Fruit fly (Drosophila melanogaster) whole organism, embryonic: ENCODE data around the gene CG6041.

Experiments
- Aef1 ChIP-seq: fragments of 200-800 bp; sonication (Bioruptor generic); IDR thresholded peaks from 3 replicates; pipeline ENCODE4 v1.3.6; 2022; ENCODE audit warnings: missing biosample characterization, missing genetic modification characterization
- CG10147 ChIP-seq: fragments of 200-800 bp; sonication (Bioruptor generic); optimal IDR thresholded peaks from 2 replicates; lab custom pipeline; 2019; ENCODE audit warnings: missing biosample characterization, mild to moderate bottlenecking, missing genetic modification characterization, moderate library complexity
- CG10209 ChIP-seq: fragments of 200-800 bp; sonication (Bioruptor generic); optimal IDR thresholded peaks from 3 replicates; lab custom pipeline; 2017; ENCODE audit warnings: missing biosample characterization, mild to moderate bottlenecking, missing genetic modification characterization, missing genetic modification reagents
- CG10431 ChIP-seq: fragments of 200-800 bp; sonication (Bioruptor generic); optimal IDR thresholded peaks from 3 replicates; lab custom pipeline; 2018; ENCODE audit warnings: missing biosample characterization, mild to moderate bottlenecking, missing genetic modification characterization
- CG11723 ChIP-seq: fragments of 200-800 bp; sonication (Bioruptor generic); optimal IDR thresholded peaks from 2 replicates; lab custom pipeline; 2017; ENCODE audit warnings: missing biosample characterization, mild to moderate bottlenecking, missing genetic modification characterization
- CG12236 ChIP-seq: fragments of 200-800 bp; sonication (Bioruptor generic); optimal IDR thresholded peaks from 2 replicates; lab custom pipeline; 2016; ENCODE audit warnings: missing biosample characterization, missing genetic modification characterization
- CG1233 ChIP-seq: fragments of 200-800 bp; sonication (Bioruptor generic); optimal IDR thresholded peaks from 4 replicates; lab custom pipeline; 2018; ENCODE audit warnings: missing biosample characterization, mild to moderate bottlenecking, missing genetic modification characterization
- CG15696 ChIP-seq: fragments of 200-800 bp; sonication (Bioruptor generic); optimal IDR thresholded peaks from 2 replicates; lab custom pipeline; 2019; ENCODE audit warnings: missing biosample characterization, mild to moderate bottlenecking, missing genetic modification characterization, moderate library complexity
- CG2712 ChIP-seq: fragments of 200-800 bp; optimal IDR thresholded peaks from 3 replicates; lab custom pipeline; 2019; ENCODE audit warnings: missing biosample characterization, mild to moderate bottlenecking, missing genetic modification characterization, moderate library complexity
- CG3065 ChIP-seq: fragments of 200-800 bp; sonication (Bioruptor generic); optimal IDR thresholded peaks from 2 replicates; lab custom pipeline; 2016; ENCODE audit warnings: missing biosample characterization, missing genetic modification characterization
- CG4282 ChIP-seq: fragments of 200-800 bp; sonication (Bioruptor generic); optimal IDR thresholded peaks from 2 replicates; lab custom pipeline; 2016; ENCODE audit warnings: missing biosample characterization, missing genetic modification characterization
- CG4328 ChIP-seq: fragments of 200-800 bp; sonication (Bioruptor generic); optimal IDR thresholded peaks from 3 replicates; lab custom pipeline; 2017; ENCODE audit warnings: missing biosample characterization, missing genetic modification reagents, missing genetic modification characterization
- CG6254 ChIP-seq: fragments of 200-800 bp; sonication (Bioruptor generic); optimal IDR thresholded peaks from 3 replicates; lab custom pipeline; 2017; ENCODE audit warnings: mild to moderate bottlenecking, missing biosample characterization, missing genetic modification reagents, missing genetic modification characterization
- CG8290 ChIP-seq, 3 experiments: fragments of 200-800 bp; sonication (Bioruptor generic); optimal IDR thresholded peaks; 2 replicates each; lab custom pipeline; 2016 to 2019; ENCODE audit warnings: missing biosample characterization in 3 of 3, missing genetic modification characterization in 3 of 3, mild to moderate bottlenecking in 2 of 3, moderate library complexity in 1 of 3
- CG9797 ChIP-seq: fragments of 200-800 bp; sonication (Bioruptor generic); optimal IDR thresholded peaks from 3 replicates; lab custom pipeline; 2018; ENCODE audit warnings: missing biosample characterization, mild to moderate bottlenecking, missing genetic modification characterization
- CHES-1-like ChIP-seq: fragments of 200-800 bp; sonication (Bioruptor generic); optimal IDR thresholded peaks from 2 replicates; lab custom pipeline; 2016; ENCODE audit warnings: missing biosample characterization, missing genetic modification characterization
- CoRest ChIP-seq: fragments of 200-800 bp; sonication (Bioruptor generic); optimal IDR thresholded peaks from 3 replicates; lab custom pipeline; 2018; ENCODE audit warnings: missing biosample characterization, mild to moderate bottlenecking, missing genetic modification characterization, moderate library complexity
- D ChIP-seq, 2 experiments: fragments of 200-800 bp in 1 of 2; fragments of >200 bp in 1 of 2; sonication (Bioruptor generic) in 1 of 2; optimal IDR thresholded peaks; 2 replicates in 1 of 2; 3 replicates in 1 of 2; lab custom pipeline; 2017; ENCODE audit warnings: mild to moderate bottlenecking in 1 of 2, missing biosample characterization in 1 of 2, missing genetic modification characterization in 1 of 2, missing genetic modification reagents in 1 of 2
- Dip3 ChIP-seq: fragments of 200-800 bp; sonication (Bioruptor generic); optimal IDR thresholded peaks from 3 replicates; lab custom pipeline; 2016; ENCODE audit warnings: missing biosample characterization, missing genetic modification characterization
- Dref ChIP-seq: fragments of 200-800 bp; sonication (Bioruptor generic); IDR thresholded peaks from 2 replicates; pipeline ENCODE4 v1.3.6; 2022; ENCODE audit warnings: missing biosample characterization, missing genetic modification characterization
- Elba2 ChIP-seq: fragments of 200-800 bp; sonication (Bioruptor generic); optimal IDR thresholded peaks from 3 replicates; lab custom pipeline; 2016; ENCODE audit warnings: missing biosample characterization, missing genetic modification characterization
- Fer3 ChIP-seq: fragments of 200-800 bp; sonication (Bioruptor generic); optimal IDR thresholded peaks from 2 replicates; lab custom pipeline; 2018; ENCODE audit warnings: missing biosample characterization, mild to moderate bottlenecking, missing genetic modification characterization, moderate library complexity
- GATAe ChIP-seq: fragments of 200-800 bp; sonication (Bioruptor generic); conservative IDR thresholded peaks from 2 replicates; pipeline ENCODE4 v1.3.6; 2022; ENCODE audit warnings: missing biosample characterization, missing genetic modification characterization
- Gsc ChIP-seq: fragments of 200-800 bp; sonication (Bioruptor generic); IDR thresholded peaks from 2 replicates; pipeline ENCODE4 v1.3.6; 2022; ENCODE audit warnings: missing biosample characterization, missing genetic modification characterization
- Hmr ChIP-seq: fragments of 200-800 bp; sonication (Bioruptor generic); optimal IDR thresholded peaks from 3 replicates; lab custom pipeline; 2017; ENCODE audit warnings: mild to moderate bottlenecking, missing biosample characterization, missing genetic modification reagents, missing genetic modification characterization
- Hr51 ChIP-seq, 2 experiments: fragments of 200-800 bp; sonication (Bioruptor generic); optimal IDR thresholded peaks; 2 replicates in 1 of 2; 3 replicates in 1 of 2; lab custom pipeline; 2016 to 2018; ENCODE audit warnings: missing biosample characterization in 2 of 2, missing genetic modification characterization in 2 of 2, mild to moderate bottlenecking in 1 of 2, moderate library complexity in 1 of 2
- Nf-YC ChIP-seq: fragments of 200-800 bp; optimal IDR thresholded peaks from 3 replicates; lab custom pipeline; 2019; ENCODE audit warnings: missing biosample characterization, mild to moderate bottlenecking, missing genetic modification characterization, moderate library complexity
- Rx ChIP-seq: fragments of 200-800 bp; sonication (Bioruptor generic); IDR thresholded peaks from 2 replicates; pipeline ENCODE4 v1.3.6; 2022; ENCODE audit warnings: missing biosample characterization, missing genetic modification characterization
- Spps ChIP-seq: fragments of 200-800 bp; sonication (Bioruptor generic); optimal IDR thresholded peaks from 2 replicates; lab custom pipeline; 2018; ENCODE audit warnings: missing biosample characterization, mild to moderate bottlenecking, missing genetic modification characterization
- Usf ChIP-seq: fragments of 200-800 bp; sonication (Bioruptor generic); optimal IDR thresholded peaks from 2 replicates; lab custom pipeline; 2017; ENCODE audit warnings: missing genotype, missing biosample characterization, missing genetic modification characterization
- Vsx1 ChIP-seq: fragments of 200-800 bp; sonication (Bioruptor generic); optimal IDR thresholded peaks from 2 replicates; lab custom pipeline; 2017; ENCODE audit warnings: missing biosample characterization, mild to moderate bottlenecking, missing genetic modification characterization, missing genetic modification reagents
- Xrp1 ChIP-seq: fragments of 200-800 bp; sonication (Bioruptor generic); IDR thresholded peaks from 2 replicates; pipeline ENCODE4 v1.3.6; 2022; ENCODE audit warnings: missing biosample characterization, missing genetic modification characterization
- bcd ChIP-seq: fragments of 200-800 bp; sonication (Bioruptor generic); optimal IDR thresholded peaks from 2 replicates; lab custom pipeline; 2017; ENCODE audit warnings: missing biosample characterization, mild to moderate bottlenecking, missing genetic modification characterization
- bigmax ChIP-seq: fragments of 200-800 bp; sonication (Bioruptor generic); optimal IDR thresholded peaks from 2 replicates; lab custom pipeline; 2018; ENCODE audit warnings: missing biosample characterization, mild to moderate bottlenecking, missing genetic modification characterization
- cad ChIP-seq: fragments of >200 bp; optimal IDR thresholded peaks from 2 replicates; lab custom pipeline; 2017; ENCODE audit warnings: missing biosample characterization, missing genetic modification characterization
- chm ChIP-seq: fragments of 200-800 bp; sonication (Bioruptor generic); IDR thresholded peaks from 2 replicates; pipeline ENCODE4 v1.3.6; 2022; ENCODE audit warnings: missing biosample characterization, missing genetic modification characterization
- fd102C ChIP-seq: fragments of 200-800 bp; sonication (Bioruptor generic); optimal IDR thresholded peaks from 2 replicates; lab custom pipeline; 2018; ENCODE audit warnings: missing biosample characterization, mild to moderate bottlenecking, missing genetic modification characterization, moderate library complexity
- fu2 ChIP-seq: fragments of 200-800 bp; sonication (Bioruptor generic); optimal IDR thresholded peaks from 2 replicates; lab custom pipeline; 2016; ENCODE audit warnings: missing biosample characterization, missing genetic modification characterization
- gce ChIP-seq: fragments of 200-800 bp; sonication (Bioruptor generic); IDR thresholded peaks from 3 replicates; pipeline ENCODE4 v1.3.6; 2022; ENCODE audit warnings: missing biosample characterization, missing genetic modification characterization
- grau ChIP-seq: fragments of 200-800 bp; optimal IDR thresholded peaks from 3 replicates; lab custom pipeline; 2019; ENCODE audit warnings: missing biosample characterization, mild to moderate bottlenecking, missing genetic modification characterization, moderate library complexity
- luna ChIP-seq: fragments of 200-800 bp; sonication (Bioruptor generic); optimal IDR thresholded peaks from 2 replicates; lab custom pipeline; 2016; ENCODE audit warnings: missing biosample characterization, missing genetic modification characterization
- mam ChIP-seq: fragments of 200-800 bp; sonication (Bioruptor generic); optimal IDR thresholded peaks from 3 replicates; lab custom pipeline; 2016; ENCODE audit warnings: missing biosample characterization, missing genetic modification characterization
- pnt ChIP-seq: fragments of 200-800 bp; sonication (Bioruptor generic); optimal IDR thresholded peaks from 3 replicates; lab custom pipeline; 2016; ENCODE audit warnings: missing biosample characterization, missing genetic modification characterization
- ranshi ChIP-seq: fragments of 200-800 bp; sonication (Bioruptor generic); IDR thresholded peaks from 2 replicates; pipeline ENCODE4 v1.3.6; 2022; ENCODE audit warnings: missing biosample characterization, missing genetic modification characterization
- sd ChIP-seq: fragments of 200-800 bp; sonication (Bioruptor generic); optimal IDR thresholded peaks from 3 replicates; lab custom pipeline; 2018; ENCODE audit warnings: missing biosample characterization, mild to moderate bottlenecking, missing genetic modification characterization, moderate library complexity
- sisA ChIP-seq: fragments of 200-800 bp; sonication (Bioruptor generic); IDR thresholded peaks from 2 replicates; pipeline ENCODE4 v1.3.6; 2022; ENCODE audit warnings: missing biosample characterization, missing genetic modification characterization
- ssp ChIP-seq: fragments of 200-800 bp; sonication (Bioruptor generic); IDR thresholded peaks from 2 replicates; pipeline ENCODE4 v1.3.6; 2022; ENCODE audit warnings: missing biosample characterization, missing genetic modification characterization
- tap ChIP-seq: fragments of 200-800 bp; optimal IDR thresholded peaks from 3 replicates; lab custom pipeline; 2019; ENCODE audit warnings: missing biosample characterization, mild to moderate bottlenecking, missing genetic modification characterization, moderate library complexity
- ttk ChIP-seq: fragments of 200-800 bp; sonication (Bioruptor generic); IDR thresholded peaks from 2 replicates; pipeline ENCODE4 v2.1.2; 2022; ENCODE audit warnings: missing biosample characterization, missing genetic modification characterization
- usp ChIP-seq: fragments of >200 bp; optimal IDR thresholded peaks from 2 replicates; lab custom pipeline; 2017; ENCODE audit warnings: missing biosample characterization, missing genetic modification characterization
- wor ChIP-seq: fragments of 200-800 bp; sonication (Bioruptor generic); IDR thresholded peaks from 2 replicates; pipeline ENCODE4 v1.3.6; 2022; ENCODE audit warnings: missing biosample characterization, missing genetic modification characterization

The CG6041 gene

DNA sequence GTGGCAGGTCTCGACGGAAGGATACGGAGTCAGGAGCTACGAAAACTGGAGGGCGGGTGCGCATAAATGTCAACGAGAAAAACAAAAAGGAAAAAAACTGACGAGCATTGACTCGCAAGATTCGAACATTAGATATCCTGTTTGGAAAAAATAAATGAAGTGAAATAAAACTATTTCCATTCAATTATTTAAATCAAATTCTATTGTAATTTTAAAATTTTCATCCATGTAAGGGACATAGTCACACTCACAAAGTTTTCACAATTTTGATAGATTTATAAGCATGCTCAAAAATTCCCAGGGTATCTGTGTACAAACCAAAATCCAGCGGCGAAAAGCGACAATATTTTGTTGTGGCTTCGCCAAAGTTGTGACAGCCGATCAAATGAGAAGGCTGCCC lies 48.0 kb downstream of the CG6041 start (continued):
- TF ChIP-seq CG3065 (peak; percentile 10), wor (GFP tag; lab: Robert Waterston, UW) (peak; percentile 13; the same call in 1 of the 2 replicates), tap (tag; lab: Kevin White, UChicago) (no peak), CG10431 (GFP tag; lab: Kevin White, UChicago) (no peak), Aef1 (GFP tag; lab: Robert Waterston, UW) (no peak), usp (no peak), fu2 (GFP tag; lab: Kevin White, UChicago) (no peak), CG12236 (no peak), Elba2 (GFP tag; lab: Kevin White, UChicago) (no peak), cad (GFP tag; lab: Kevin White, UChicago) (no peak), Xrp1 (GFP tag; lab: Robert Waterston, UW) (peak; percentile 60; the same call in 1 of the 2 replicates), ranshi (GFP tag; lab: Robert Waterston, UW) (0 out of 2 replicates have a peak, but pooled peaks have one; percentile 22), ssp (GFP tag; lab: Robert Waterston, UW) (no peak), sd (tag; lab: Kevin White, UChicago) (no peak), pnt (no peak), Hr51 (GFP tag; optimal IDR thresholded peaks at IDR 0.05; lab: Kevin White, UChicago) (peak in 1 of 2 experiments; percentile 6), Nf-YC (no peak), CG4282 (GFP tag; lab: Kevin White, UChicago) (no peak), gce (GFP tag; lab: Robert Waterston, UW) (no peak), Dip3 (GFP tag; lab: Kevin White, UChicago) (no peak), D (optimal IDR thresholded peaks at IDR 0.05; lab: Kevin White, UChicago) (no peak), D (GFP tag; optimal IDR thresholded peaks at IDR 0.05; lab: Kevin White, UChicago) (peak; percentile 9), ttk (no peak), mam (no peak), CG10209 (peak; percentile 9), CG8290 (GFP tag; optimal IDR thresholded peaks at IDR 0.05; lab: Kevin White, UChicago) (no peak), CG8290 (tag; optimal IDR thresholded peaks at IDR 0.05; lab: Kevin White, UChicago) (no peak), CHES-1-like (GFP tag; lab: Kevin White, UChicago) (no peak), Fer3 (no peak), Vsx1 (GFP tag; lab: Kevin White, UChicago) (no peak), Usf (GFP tag; lab: Kevin White, UChicago) (no peak), CG9797 (no peak), grau (tag; lab: Kevin White, UChicago) (peak; percentile 37), Hmr (no peak), CG2712 (peak; percentile 51), Rx (GFP tag; lab: Robert Waterston, UW) (no peak), CG11723 (GFP tag; lab: Kevin White, UChicago) (no peak), CG4328 (GFP tag; lab: Kevin White, UChicago) (no peak), fd102C (GFP tag; lab: Kevin White, UChicago) (no peak), chm (no peak), Spps (no peak), luna (GFP tag; lab: Kevin White, UChicago) (no peak), bcd (no peak), CG1233 (GFP tag; lab: Kevin White, UChicago) (no peak), GATAe (GFP tag; lab: Robert Waterston, UW) (no peak), Dref (GFP tag; lab: Robert Waterston, UW) (no peak), Gsc (GFP tag; lab: Robert Waterston, UW) (no peak), sisA (GFP tag; lab: Robert Waterston, UW) (peak; percentile 35; the same call in 1 of the 2 replicates), CG10147 (GFP tag; lab: Kevin White, UChicago) (no peak), bigmax (GFP tag; lab: Kevin White, UChicago) (no peak), CG6254 (no peak), CG15696 (peak; percentile 8), CoRest (tag; lab: Kevin White, UChicago) (peak; percentile 8)
